Fruit fly (Drosophila melanogaster): ENCODE results near the gene Arp3.
A peak's percentile ranks its signal among the peaks of the same experiment; 100 is the strongest.

Arp3 gene

dm6 chr3L:8076160-8076559 lies 39.5 kb downstream of the Arp3 start (continued):
- TF ChIP-seq Sox102F (GFP tag; optimal IDR thresholded peaks at IDR 0.05) = no peak
- peak; percentile 21 for TF ChIP-seq acj6 (GFP tag; optimal IDR thresholded peaks at IDR 0.05)
- TF ChIP-seq CG6854 (GFP tag; optimal IDR thresholded peaks at IDR 0.05) = no peak
- TF ChIP-seq topi (GFP tag; optimal IDR thresholded peaks at IDR 0.05) = peak; percentile 38
- peak; percentile 39 for TF ChIP-seq esn (GFP tag; optimal IDR thresholded peaks at IDR 0.05)
- TF ChIP-seq CG6163 (GFP tag; IDR thresholded peaks at IDR 0.05) = 0 out of 3 replicates have a peak, but pooled peaks have one; percentile 14
- peak; percentile 0 for TF ChIP-seq spab (GFP tag; optimal IDR thresholded peaks at IDR 0.05)

- TF ChIP-seq Hr38 (GFP tag; optimal IDR thresholded peaks at IDR 0.05) (no peak), CG31627 (GFP tag; optimal IDR thresholded peaks at IDR 0.05) (no peak), fkh (GFP tag; optimal IDR thresholded peaks at IDR 0.05) (peak; percentile 65)
Measured at dm6 chr3L:8074944-8075343, 40.8 kb downstream of the Arp3 start.

dm6 chr3L:8073872-8074271 lies 41.8 kb downstream of the Arp3 start:
- TF ChIP-seq Lpt (GFP tag; optimal IDR thresholded peaks at IDR 0.05) (no peak), fkh (GFP tag; optimal IDR thresholded peaks at IDR 0.05) (peak; percentile 58), svp (GFP tag) (peak; percentile 33)

dm6 chr3L:8073370-8073769 lies 42.3 kb downstream of the Arp3 start:
- TF ChIP-seq dac (GFP tag; optimal IDR thresholded peaks at IDR 0.05) (no peak), Eip78C (GFP tag) (peak; percentile 12), CG16779 (tag; optimal IDR thresholded peaks at IDR 0.05) (no peak), spab (GFP tag; optimal IDR thresholded peaks at IDR 0.05) (no peak), CG4318 (GFP tag; optimal IDR thresholded peaks at IDR 0.05) (peak; percentile 20), CG11762 (GFP tag; optimal IDR thresholded peaks at IDR 0.05; ENCODE audit: insufficient read depth) (no peak), Sox15 (GFP tag; optimal IDR thresholded peaks at IDR 0.05) (no peak), CG15336 (GFP tag; IDR thresholded peaks at IDR 0.05) (no peak), Lpt (GFP tag; optimal IDR thresholded peaks at IDR 0.05) (no peak), CG11902 (GFP tag; optimal IDR thresholded peaks at IDR 0.05) (no peak), lz (GFP tag; optimal IDR thresholded peaks at IDR 0.05) (no peak), topi (GFP tag; optimal IDR thresholded peaks at IDR 0.05) (no peak), achi (GFP tag; optimal IDR thresholded peaks at IDR 0.05) (no peak), Gug (GFP tag; IDR thresholded peaks at IDR 0.05) (no peak), CG11294 (GFP tag; IDR thresholded peaks at IDR 0.05) (no peak), dsx (GFP tag; optimal IDR thresholded peaks at IDR 0.05; ENCODE audit: poor library complexity, severe bottlenecking) (no peak), CG3032 (tag; optimal IDR thresholded peaks at IDR 0.05) (no peak), net (GFP tag; optimal IDR thresholded peaks at IDR 0.05) (no peak), Ets96B (tag; optimal IDR thresholded peaks at IDR 0.05) (no peak), CG10669 (GFP tag; optimal IDR thresholded peaks at IDR 0.05) (no peak), CG1621 (tag; optimal IDR thresholded peaks at IDR 0.05) (no peak), Hr38 (GFP tag; optimal IDR thresholded peaks at IDR 0.05) (no peak), CG7368 (GFP tag; optimal IDR thresholded peaks at IDR 0.05) (no peak), CG6792 (GFP tag; optimal IDR thresholded peaks at IDR 0.05) (no peak), salr (GFP tag; optimal IDR thresholded peaks at IDR 0.05) (no peak), fd85E (GFP tag; optimal IDR thresholded peaks at IDR 0.05) (no peak), esn (GFP tag; optimal IDR thresholded peaks at IDR 0.05) (peak; percentile 7), CG6808 (GFP tag; optimal IDR thresholded peaks at IDR 0.05) (no peak), CG6854 (GFP tag; optimal IDR thresholded peaks at IDR 0.05) (no peak), CG3919 (GFP tag; optimal IDR thresholded peaks at IDR 0.05) (no peak), CG8319 (GFP tag; optimal IDR thresholded peaks at IDR 0.05) (no peak), Hr39 (GFP tag; optimal IDR thresholded peaks at IDR 0.05) (no peak), CG32006 (GFP tag; optimal IDR thresholded peaks at IDR 0.05) (peak; percentile 54), CG6276 (GFP tag; optimal IDR thresholded peaks at IDR 0.05) (no peak), cyc (GFP tag; optimal IDR thresholded peaks at IDR 0.05) (no peak), fkh (GFP tag; optimal IDR thresholded peaks at IDR 0.05) (no peak), svp (GFP tag) (no peak), Met (GFP tag; optimal IDR thresholded peaks at IDR 0.05) (no peak), CG31627 (GFP tag; optimal IDR thresholded peaks at IDR 0.05) (no peak), Sox14 (GFP tag; optimal IDR thresholded peaks at IDR 0.05) (no peak), OdsH (GFP tag; optimal IDR thresholded peaks at IDR 0.05) (no peak), ss (GFP tag; optimal IDR thresholded peaks at IDR 0.05) (no peak)

Data from whole organism, prepupa.